Fruit fly (Drosophila melanogaster) whole organism, wandering third instar larva: ENCODE results near the gene Eip78C.

Experiments used
- Myc ChIP-seq: fragments of >200 bp; optimal IDR thresholded peaks from 2 replicates; lab custom pipeline; 2017
- OdsH ChIP-seq: fragments of 200-800 bp; sonication (Bioruptor generic); optimal IDR thresholded peaks from 2 replicates; lab custom pipeline; 2016; ENCODE audit warnings: missing biosample characterization, mild to moderate bottlenecking, missing genetic modification characterization
- Rel ChIP-seq, 2 experiments: fragments of 200-800 bp; sonication (Bioruptor generic) in 1 of 2; optimal IDR thresholded peaks; 2 replicates in 1 of 2; 3 replicates in 1 of 2; lab custom pipeline; 2016 to 2019; ENCODE audit warnings: mild to moderate bottlenecking in 2 of 2, missing biosample characterization in 2 of 2, missing genetic modification characterization in 2 of 2, moderate library complexity in 1 of 2
- fru ChIP-seq: fragments of 200-800 bp; sonication (Bioruptor generic); optimal IDR thresholded peaks from 3 replicates; lab custom pipeline; 2016; ENCODE audit warnings: missing biosample characterization, mild to moderate bottlenecking, missing genetic modification characterization
- lola ChIP-seq: fragments of >200 bp; optimal IDR thresholded peaks from 2 replicates; lab custom pipeline; 2017; ENCODE audit warnings: missing biosample characterization, missing genetic modification characterization
- tai ChIP-seq: sonication (Bioruptor generic); optimal IDR thresholded peaks from 2 replicates; lab custom pipeline; 2016; ENCODE audit warnings: missing biosample characterization, missing genetic modification characterization

DNA sequence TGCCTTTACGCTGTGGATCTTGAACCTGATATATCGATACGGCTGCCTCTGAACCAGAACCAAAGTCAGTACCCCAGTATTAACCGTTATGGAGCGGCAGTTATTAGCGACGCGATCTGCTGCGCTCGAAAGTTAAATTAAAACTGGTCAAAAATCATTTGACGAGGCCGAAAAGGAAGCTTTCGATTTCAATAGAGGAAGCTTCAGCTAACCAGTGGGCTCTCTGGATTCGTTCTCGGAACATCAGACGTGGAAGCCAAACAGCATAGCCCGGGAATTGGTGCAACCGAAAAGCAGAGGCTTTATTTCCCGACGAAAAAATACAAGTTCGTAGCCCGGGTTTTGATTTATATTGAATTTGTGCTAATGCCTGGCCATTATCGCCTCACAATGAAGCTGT, 66.3 kb downstream of the Eip78C start, which contains the start of gene Cpr78Ca:
- TF ChIP-seq OdsH (no peak), lola (GFP tag; lab: Kevin White, UChicago) (no peak), Rel (GFP tag; optimal IDR thresholded peaks at IDR 0.05; lab: Kevin White, UChicago) (no peak), Rel (tag; optimal IDR thresholded peaks at IDR 0.05; lab: Kevin White, UChicago) (no peak), tai (no peak), Myc (lab: Kevin White, UChicago) (no peak), fru (GFP tag; lab: Kevin White, UChicago) (no peak)
